Worm (Caenorhabditis elegans) whole organism, early embryonic: ENCODE data around the gene snt-5.

ENCODE experiments used
- F13C5.2 ChIP-seq: sonication (generic microtip); optimal IDR thresholded peaks from 2 replicates; lab custom pipeline; 2017; ENCODE audit warnings: mild to moderate bottlenecking, missing genetic modification characterization, inconsistent platforms, missing compliant biosample characterization
- flt-1 ChIP-seq: fragments of 200-800 bp; sonication (Bioruptor generic); IDR thresholded peaks from 2 replicates; pipeline ENCODE4 v1.3.6; 2022; ENCODE audit warnings: missing genetic modification characterization, missing compliant biosample characterization

DNA sequence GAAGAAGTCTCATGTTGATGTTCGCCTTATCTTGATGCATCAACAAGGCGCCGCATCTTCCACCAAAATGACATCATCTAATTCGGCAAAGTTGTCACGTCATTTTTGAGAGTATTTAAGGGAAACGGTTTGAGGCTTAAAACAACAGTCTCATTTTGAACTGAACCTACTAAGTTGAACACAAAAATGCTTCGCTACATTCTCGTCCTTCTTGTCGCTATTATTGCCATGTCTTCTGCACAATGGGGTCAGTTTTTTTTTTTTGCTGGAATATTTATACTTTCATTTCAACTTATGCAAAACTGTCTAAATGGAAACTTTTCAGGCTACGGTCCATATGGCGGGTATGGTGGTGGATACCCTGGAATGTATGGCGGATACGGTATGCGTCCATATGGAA lies 35.7 kb upstream of the snt-5 start, which contains the start of gene cnc-4:
- TF ChIP-seq F13C5.2 (tag; lab: Kevin White, UChicago) (no peak), flt-1 (GFP tag; lab: Robert Waterston, UW) (no peak)
